Fruit fly (Drosophila melanogaster) whole organism: ENCODE results near the gene crb.

Experiments
- CG8478 ChIP-seq: fragments of >200 bp; optimal IDR thresholded peaks from 2 replicates; lab custom pipeline; 2018; ENCODE audit warnings: inconsistent platforms
- Dll ChIP-seq: fragments of >200 bp; optimal IDR thresholded peaks from 2 replicates; lab custom pipeline; 2017
- EcR ChIP-seq, 2 experiments: fragments of >200 bp; optimal IDR thresholded peaks; 2 replicates each; lab custom pipeline; 2017; ENCODE audit warnings: missing biosample characterization in 2 of 2, missing genetic modification characterization in 2 of 2, missing genetic modification reagents in 2 of 2
- pan ChIP-seq: fragments of >200 bp; optimal IDR thresholded peaks from 2 replicates; lab custom pipeline; 2017
- psq ChIP-seq: fragments of >200 bp; optimal IDR thresholded peaks from 2 replicates; lab custom pipeline; 2017
- usp ChIP-seq: fragments of >200 bp; optimal IDR thresholded peaks from 2 replicates; lab custom pipeline; 2017; ENCODE audit warnings: missing biosample characterization, missing genetic modification characterization, mixed read lengths

Gene crb

DNA sequence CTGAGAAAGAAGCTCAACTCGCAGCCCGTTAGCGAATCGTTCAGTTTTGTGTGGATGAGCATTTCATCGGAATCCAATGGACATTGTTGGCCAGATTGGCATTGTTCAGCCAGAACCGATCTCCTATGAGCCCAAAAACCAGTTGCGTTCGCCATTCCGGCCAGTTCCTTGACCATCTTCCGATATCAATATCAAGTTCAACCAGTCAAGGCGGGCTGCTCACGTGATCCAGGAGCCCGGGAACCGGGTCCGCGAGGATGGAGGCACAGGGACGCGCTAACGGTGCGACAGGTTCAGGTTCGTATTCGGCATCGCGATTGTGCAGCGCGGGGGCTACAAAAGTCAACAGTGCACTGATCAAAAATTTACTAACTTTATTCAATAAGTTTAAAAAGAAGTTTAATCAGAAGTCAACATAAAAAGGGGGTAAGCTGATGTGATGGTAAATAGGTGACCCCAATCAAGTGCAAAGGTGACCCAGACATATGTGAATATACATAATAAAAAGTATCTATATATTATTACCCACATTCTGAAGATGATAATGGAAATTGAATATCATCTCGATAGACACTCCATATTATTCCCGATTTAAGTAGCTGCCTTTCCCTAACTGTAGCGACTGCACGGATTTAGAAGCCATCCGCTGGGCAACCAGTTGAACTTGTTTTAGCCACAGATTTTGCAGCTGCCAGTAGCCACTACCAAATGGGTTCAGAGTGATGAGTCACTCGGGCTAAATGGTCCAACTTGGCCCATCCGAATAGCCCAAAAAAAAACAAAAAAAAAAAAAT lies 27.9 kb upstream of the crb start:
- TF ChIP-seq pan = no peak
- peak in 1 of 2 experiments; percentile 56 for TF ChIP-seq EcR (GFP tag; optimal IDR thresholded peaks at IDR 0.05; lab: Kevin White, UChicago)
- no peak for TF ChIP-seq psq

DNA sequence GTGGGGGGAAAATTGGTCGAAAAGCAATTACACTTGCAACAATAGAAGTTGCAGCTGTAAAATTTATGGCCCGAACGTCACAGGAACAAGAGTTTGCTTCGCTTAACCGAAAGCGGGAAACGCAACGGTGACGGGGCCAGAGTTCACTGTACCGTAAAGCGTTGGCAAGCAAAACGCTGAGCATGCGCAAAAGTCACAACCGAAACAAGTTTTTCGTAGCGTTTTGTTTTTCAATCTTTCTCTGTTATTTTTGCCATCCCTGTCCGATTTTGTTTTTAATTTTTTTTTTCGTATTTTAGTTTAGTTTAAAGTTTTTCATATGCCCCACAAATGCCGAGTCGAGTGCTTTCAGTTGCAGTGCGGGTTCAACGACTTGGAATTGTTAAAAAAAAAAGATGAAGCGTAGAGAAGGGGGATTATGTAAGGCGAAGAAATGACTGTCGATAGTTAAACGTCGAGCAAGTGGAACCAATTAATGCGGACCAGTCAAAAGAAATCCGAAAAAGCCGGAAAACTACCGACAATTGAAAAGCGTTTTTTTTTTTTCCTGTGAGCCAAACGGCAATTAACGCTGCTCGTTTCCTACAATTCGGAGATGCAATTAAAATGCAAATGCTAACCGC lies 27.2 kb upstream of the crb start:
- TF ChIP-seq usp (GFP tag; lab: Kevin White, UChicago) (no peak), pan (no peak), EcR (GFP tag; optimal IDR thresholded peaks at IDR 0.05; lab: Kevin White, UChicago) (peak in 1 of 2 experiments; percentile 44), CG8478 (lab: Kevin White, UChicago) (no peak)

DNA sequence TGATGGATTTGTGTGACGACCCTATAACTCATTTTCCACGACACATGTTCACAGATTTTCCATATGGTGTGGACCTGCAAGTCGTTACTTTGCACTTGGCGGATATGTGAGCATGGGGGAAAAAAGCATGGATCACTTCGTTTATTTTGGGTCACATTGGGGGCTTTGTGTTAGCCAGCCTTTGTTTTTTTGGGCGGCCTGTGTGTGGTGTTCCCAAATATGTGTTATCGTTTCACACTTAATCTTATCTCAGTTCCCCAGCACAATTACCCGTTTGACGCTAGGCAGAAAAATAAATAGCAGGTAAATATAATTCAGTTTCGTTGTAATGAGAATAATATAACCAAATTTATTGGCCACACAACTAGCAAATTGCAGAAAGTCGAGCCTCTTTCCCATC lies 26.6 kb upstream of the crb start:
- TF ChIP-seq usp (GFP tag; lab: Kevin White, UChicago) = no peak
- TF ChIP-seq psq = no peak
- TF ChIP-seq Dll = no peak
- TF ChIP-seq EcR (GFP tag; optimal IDR thresholded peaks at IDR 0.05; lab: Kevin White, UChicago) = no peak
- no peak for TF ChIP-seq pan
- no peak for TF ChIP-seq CG8478 (lab: Kevin White, UChicago)

DNA sequence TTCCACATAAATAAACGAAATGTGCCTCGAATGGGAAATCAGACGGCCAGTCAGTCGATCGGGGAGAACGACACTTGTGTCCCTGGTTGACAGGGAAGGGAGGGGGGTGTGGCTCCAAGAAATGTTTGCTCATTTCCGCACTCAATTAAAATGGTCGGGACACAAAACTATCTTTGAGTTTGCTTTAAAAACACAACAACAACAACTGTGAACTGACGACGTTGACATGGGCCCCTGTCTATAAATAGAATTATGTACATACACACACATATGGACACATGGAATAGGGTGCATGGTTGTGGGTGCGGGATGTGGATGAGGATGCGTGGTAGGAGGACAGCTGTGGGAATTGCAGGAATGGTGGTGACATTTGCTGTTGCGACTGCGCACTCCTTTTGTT lies 24.8 kb upstream of the crb start:
- TF ChIP-seq psq = no peak
- TF ChIP-seq EcR (GFP tag; optimal IDR thresholded peaks at IDR 0.05; lab: Kevin White, UChicago) = peak in 1 of 2 experiments; percentile 18

DNA sequence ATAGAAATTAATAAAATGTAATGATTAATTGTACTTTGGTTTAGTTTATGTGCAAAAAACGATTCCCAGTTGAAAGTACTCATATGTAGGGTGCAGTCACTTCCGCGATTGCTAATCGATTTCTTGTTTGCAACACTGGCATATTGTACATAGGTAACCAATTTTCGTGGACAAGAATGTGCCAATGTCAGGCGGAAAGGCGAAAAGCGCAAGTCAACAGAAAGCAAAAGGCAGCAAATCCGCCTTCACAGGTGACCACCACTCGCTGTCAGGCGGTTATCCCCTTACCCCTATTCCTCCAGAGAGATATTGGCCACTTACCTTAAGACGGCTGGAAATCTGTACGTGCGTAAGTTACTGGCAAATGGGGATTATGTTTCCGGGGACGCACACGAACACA lies 24.3 kb upstream of the crb start:
- no peak for TF ChIP-seq usp (GFP tag; lab: Kevin White, UChicago)
- TF ChIP-seq psq = no peak
- no peak for TF ChIP-seq EcR (GFP tag; optimal IDR thresholded peaks at IDR 0.05; lab: Kevin White, UChicago)
- TF ChIP-seq Dll = no peak
- TF ChIP-seq pan = no peak
- no peak for TF ChIP-seq CG8478 (lab: Kevin White, UChicago)

DNA sequence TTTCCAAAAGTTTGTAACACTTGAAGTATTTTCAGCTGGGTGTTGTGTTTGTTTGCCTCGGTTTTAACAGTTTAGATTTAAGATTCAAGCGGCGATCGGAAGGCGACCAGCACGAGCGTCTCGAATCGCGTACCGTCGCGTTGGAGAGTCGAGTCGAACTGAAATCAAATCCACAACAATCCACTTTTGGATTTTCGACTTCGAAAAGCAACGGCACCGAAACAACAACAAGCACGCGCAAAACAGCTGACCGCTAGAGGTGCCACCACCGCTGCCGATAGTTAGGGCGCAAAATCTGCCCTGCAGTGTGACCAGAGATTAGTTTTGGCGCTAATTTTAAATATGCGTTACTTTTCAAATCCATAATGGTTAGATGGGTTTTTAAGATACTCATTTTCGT lies 23.8 kb upstream of the crb start, which contains the start of gene jar:
Gene jar, minus strand, starts transcription at position 163 of the 400 bp plus-strand sequence.
- TF ChIP-seq CG8478 (lab: Kevin White, UChicago) (no peak), pan (no peak), Dll (no peak), psq (no peak), usp (GFP tag; lab: Kevin White, UChicago) (no peak), EcR (GFP tag; optimal IDR thresholded peaks at IDR 0.05; lab: Kevin White, UChicago) (no peak)

DNA sequence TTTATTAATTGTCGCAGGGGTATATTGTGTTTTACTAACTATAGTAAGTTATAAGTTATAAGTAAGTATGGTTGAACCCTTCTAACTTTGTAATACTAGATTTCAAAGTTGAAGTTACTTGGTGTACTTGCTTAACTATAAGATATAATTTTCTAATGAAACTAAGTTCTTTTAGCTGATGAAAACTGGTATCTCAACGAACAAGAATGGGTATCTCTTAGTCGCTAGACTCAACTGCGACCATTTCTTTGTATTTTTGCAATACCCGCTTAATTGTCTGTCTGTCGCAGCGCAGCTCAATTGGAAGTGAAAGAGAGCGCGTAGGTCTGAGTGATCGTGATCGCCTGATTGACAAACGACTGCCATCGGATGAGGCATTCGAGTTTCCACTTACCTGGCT lies 22.6 kb upstream of the crb start:
- TF ChIP-seq pan = no peak
- no peak for TF ChIP-seq CG8478 (lab: Kevin White, UChicago)
- TF ChIP-seq usp (GFP tag; lab: Kevin White, UChicago) = no peak
- TF ChIP-seq Dll = no peak

DNA sequence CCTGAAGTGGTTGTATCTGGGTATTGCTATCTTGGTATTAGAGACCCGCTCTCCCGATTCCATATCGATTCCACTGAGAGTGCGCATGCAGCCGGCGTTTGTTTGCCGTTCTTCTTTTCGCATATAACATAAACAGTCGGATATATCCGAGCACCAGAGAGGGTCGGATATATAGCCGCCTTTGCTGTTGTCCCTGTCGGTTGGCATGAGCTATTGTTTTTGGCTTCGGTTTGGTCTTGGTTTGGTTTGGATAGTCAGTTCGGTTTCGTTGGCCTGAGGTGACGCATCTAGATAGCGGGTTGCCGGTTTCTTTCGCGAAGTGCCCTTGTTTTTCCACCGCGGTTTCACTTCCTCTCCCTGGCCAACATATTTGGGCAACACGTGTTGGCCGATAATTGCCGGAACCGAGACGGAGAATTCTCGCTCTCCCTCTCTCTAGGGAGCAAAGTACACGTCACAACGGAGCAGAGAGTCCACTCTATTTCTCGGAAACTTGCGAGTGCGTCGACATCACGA lies 22.0 kb upstream of the crb start, which contains the start of gene Orct2:
Gene Orct2, plus strand, starts transcription at position 255 of the 516 bp plus-strand sequence.
- TF ChIP-seq Dll (peak; percentile 34), EcR (GFP tag; optimal IDR thresholded peaks at IDR 0.05; lab: Kevin White, UChicago) (no peak)

DNA sequence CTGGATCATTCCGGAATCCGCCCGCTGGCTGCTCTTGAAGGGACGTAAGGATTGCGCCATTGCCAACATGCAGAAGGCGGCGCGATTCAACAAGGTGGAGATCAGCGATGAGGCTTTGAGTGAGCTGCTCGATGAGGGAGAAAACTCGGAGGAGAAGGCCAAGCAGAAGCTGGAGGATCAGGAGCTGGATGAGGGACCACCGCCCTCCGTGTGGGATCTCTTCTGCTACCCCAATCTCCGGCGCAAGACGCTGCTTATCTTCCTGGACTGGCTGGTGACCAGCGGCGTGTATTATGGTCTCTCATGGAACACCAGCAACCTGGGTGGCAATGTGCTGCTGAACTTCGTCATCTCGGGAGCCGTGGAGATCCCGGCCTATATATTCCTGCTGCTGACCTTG lies 20.7 kb upstream of the crb start:
- TF ChIP-seq EcR (GFP tag; optimal IDR thresholded peaks at IDR 0.05; lab: Kevin White, UChicago) (no peak), Dll (no peak), pan (no peak), CG8478 (lab: Kevin White, UChicago) (no peak), usp (GFP tag; lab: Kevin White, UChicago) (no peak), psq (no peak)

DNA sequence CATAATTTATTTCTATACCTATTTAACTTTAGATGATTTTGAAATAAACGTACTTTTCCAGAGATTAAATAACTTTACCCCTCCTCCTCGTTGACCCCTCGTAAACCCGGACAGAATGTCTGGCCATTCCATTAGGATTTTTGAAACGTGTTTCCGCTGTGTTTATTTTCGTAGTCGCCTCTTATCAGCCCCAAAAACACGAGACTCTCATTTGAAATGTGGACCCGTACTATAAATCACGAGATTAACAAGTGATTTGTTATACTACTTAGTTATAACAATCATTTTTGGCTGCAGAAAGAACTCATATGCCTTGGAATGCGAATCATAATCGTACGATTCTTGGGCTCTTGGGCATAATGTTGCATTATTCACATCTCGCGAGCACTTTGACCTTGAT lies 19.4 kb upstream of the crb start:
- TF ChIP-seq Dll (no peak), pan (no peak), psq (no peak), usp (GFP tag; lab: Kevin White, UChicago) (no peak), EcR (GFP tag; optimal IDR thresholded peaks at IDR 0.05; lab: Kevin White, UChicago) (no peak), CG8478 (lab: Kevin White, UChicago) (no peak)

DNA sequence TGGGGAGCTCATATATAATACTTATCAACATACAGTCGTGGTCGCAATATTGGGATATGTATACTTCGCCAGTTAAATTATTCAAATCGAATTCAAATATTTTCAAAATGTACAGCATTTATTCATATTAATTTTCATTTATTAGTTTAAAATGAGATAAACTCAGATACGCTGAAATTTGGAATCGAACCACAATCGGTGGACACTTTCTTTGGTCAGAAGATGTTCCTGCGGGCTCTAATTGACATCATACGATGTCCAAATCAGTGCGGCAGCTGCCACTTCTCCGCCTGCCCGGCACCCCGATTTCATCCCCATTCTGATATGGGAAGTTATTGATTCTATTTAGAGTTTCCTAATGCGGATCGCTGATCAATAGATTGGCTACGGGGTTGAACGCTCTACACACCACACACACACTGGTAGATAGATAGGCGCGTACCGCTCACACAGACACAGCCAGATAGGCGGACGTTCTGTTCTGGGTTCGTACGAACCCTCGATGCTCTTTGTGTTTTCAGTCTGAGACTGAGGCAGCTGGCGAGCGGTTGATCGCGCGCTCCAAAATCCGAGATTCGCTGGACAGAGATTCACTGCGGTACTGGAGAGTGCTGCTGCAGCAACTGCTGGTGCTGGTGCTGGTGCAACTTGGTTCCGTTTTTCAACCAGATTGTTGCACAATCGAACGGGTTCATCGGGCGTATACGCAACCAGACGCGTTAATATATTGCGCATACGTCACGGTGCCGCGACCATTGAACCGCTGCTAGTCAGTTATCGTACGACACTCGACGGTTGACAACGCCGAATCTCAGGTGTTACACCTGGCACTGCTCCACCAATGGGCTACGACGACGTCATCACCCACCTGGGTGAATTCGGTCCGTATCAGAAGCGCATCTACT lies 18.5 kb upstream of the crb start, which contains the start of gene Orct:
Gene Orct, plus strand, starts transcription at position 157 of the 905 bp plus-strand sequence.
- TF ChIP-seq CG8478 (lab: Kevin White, UChicago) = no peak
- peak in 1 of 2 experiments; percentile 19 for TF ChIP-seq EcR (GFP tag; optimal IDR thresholded peaks at IDR 0.05; lab: Kevin White, UChicago)

DNA sequence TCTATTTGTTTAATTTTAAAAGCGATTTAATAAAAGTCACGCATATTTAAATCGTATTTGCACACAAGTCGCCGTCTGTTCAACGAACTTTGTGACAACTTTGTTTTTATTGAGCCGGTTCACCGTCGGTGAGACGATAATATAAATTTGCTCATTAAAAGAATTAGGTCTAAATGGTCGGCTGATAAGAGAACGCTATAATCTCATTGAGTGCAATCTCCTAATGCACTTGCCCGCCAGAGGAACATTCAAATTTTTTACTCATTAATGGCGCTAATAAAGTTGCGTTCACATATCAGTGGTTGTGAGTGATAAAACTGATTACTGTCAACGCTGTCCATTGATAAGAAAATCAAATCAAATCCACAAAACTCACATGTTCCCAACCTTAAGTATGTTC lies 16.1 kb upstream of the crb start:
- TF ChIP-seq pan (no peak), psq (no peak), Dll (no peak)
